Worm (Caenorhabditis elegans): Measurements from ENCODE around the gene C07B5.2.

Gene C07B5.2

ce11 chrX:9547264-9547751 lies 30.3 kb upstream of the C07B5.2 start (continued):
- no peak for TF ChIP-seq pha-4 (GFP tag; IDR thresholded peaks at IDR 0.05)
- no peak for TF ChIP-seq pha-4 (tag; optimal IDR thresholded peaks at IDR 0.05)
- TF ChIP-seq ZK546.5 (tag; optimal IDR thresholded peaks at IDR 0.05) = no peak
- TF ChIP-seq lin-13 (GFP tag; optimal IDR thresholded peaks at IDR 0.05) = no peak
- no peak for TF ChIP-seq zfp-2 (tag; optimal IDR thresholded peaks at IDR 0.05)
- no peak for TF ChIP-seq hif-1 (tag; optimal IDR thresholded peaks at IDR 0.05)
- no peak for TF ChIP-seq mdt-29 (GFP tag; IDR thresholded peaks at IDR 0.05)
- TF ChIP-seq jun-1 (tag; optimal IDR thresholded peaks at IDR 0.05) = no peak
- TF ChIP-seq hlh-30 (tag; optimal IDR thresholded peaks at IDR 0.05; ENCODE audit: insufficient read depth) = peak; percentile 26
- no peak for TF ChIP-seq spr-3 (GFP tag; optimal IDR thresholded peaks at IDR 0.05)
- TF ChIP-seq daf-12 (tag; optimal IDR thresholded peaks at IDR 0.05) = no peak
- peak; percentile 56 for TF ChIP-seq hlh-11 (tag; optimal IDR thresholded peaks at IDR 0.05)
- no peak for TF ChIP-seq set-16 (GFP tag; IDR thresholded peaks at IDR 0.05)
- no peak for TF ChIP-seq ztf-7 (tag; optimal IDR thresholded peaks at IDR 0.05)
- TF ChIP-seq tra-1 (GFP tag; IDR thresholded peaks at IDR 0.05) = peak; percentile 45; the same call in 1 of the 2 replicates
- TF ChIP-seq nhr-102 (tag; optimal IDR thresholded peaks at IDR 0.05) = no peak
- TF ChIP-seq unc-130 (GFP tag; optimal IDR thresholded peaks at IDR 0.05) = no peak
- no peak for TF ChIP-seq fkh-10 (GFP tag; optimal IDR thresholded peaks at IDR 0.05)
- peak; percentile 56 for TF ChIP-seq nhr-25 (tag; optimal IDR thresholded peaks at IDR 0.05; ENCODE audit: borderline replicate concordance, insufficient read depth)
- TF ChIP-seq ceh-82 (tag; optimal IDR thresholded peaks at IDR 0.05) = no peak
- peak; percentile 79 for TF ChIP-seq ceh-20 (GFP tag; IDR thresholded peaks at IDR 0.05)
- no peak for TF ChIP-seq nhr-6 (tag; optimal IDR thresholded peaks at IDR 0.05)

ce11 chrX:9546640-9547039 lies 29.6 kb upstream of the C07B5.2 start:
- TF ChIP-seq daf-16 (GFP tag; optimal IDR thresholded peaks at IDR 0.05) (peak in 1 of 2 experiments; percentile 49), daf-16 (tag; optimal IDR thresholded peaks at IDR 0.05) (no peak), daf-12 (tag; optimal IDR thresholded peaks at IDR 0.05) (no peak)

- TF ChIP-seq hlh-11 (tag; optimal IDR thresholded peaks at IDR 0.05) (peak; percentile 18), gei-8 (GFP tag; optimal IDR thresholded peaks at IDR 0.05) (no peak), zip-11 (GFP tag; IDR thresholded peaks at IDR 0.05) (no peak), lsy-2 (tag; optimal IDR thresholded peaks at IDR 0.05) (peak in 1 of 2 experiments; percentile 2), snpc-1.2 (GFP tag; IDR thresholded peaks at IDR 0.05) (no peak), tra-1 (GFP tag; IDR thresholded peaks at IDR 0.05) (no peak), nhr-28 (tag; optimal IDR thresholded peaks at IDR 0.05) (peak; percentile 24), unc-62 (GFP tag; optimal IDR thresholded peaks at IDR 0.05 in 1 of 2) (peak in 1 of 2 experiments; percentile 70), unc-62 (tag; optimal IDR thresholded peaks at IDR 0.05) (no peak), dpl-1 (GFP tag; optimal IDR thresholded peaks at IDR 0.05) (no peak), mdl-1 (tag; optimal IDR thresholded peaks at IDR 0.05) (peak in 1 of 2 experiments; percentile 16), dmd-9 (GFP tag; IDR thresholded peaks at IDR 0.05) (no peak), madf-9 (GFP tag; conservative IDR thresholded peaks at IDR 0.05) (no peak), Y105C5A.15 (GFP tag; IDR thresholded peaks at IDR 0.05) (no peak), dve-1 (tag; optimal IDR thresholded peaks at IDR 0.05; ENCODE audit: insufficient read depth) (no peak), spr-1 (tag; optimal IDR thresholded peaks at IDR 0.05) (no peak), saeg-2 (GFP tag; IDR thresholded peaks at IDR 0.05) (no peak), lin-15B (tag; optimal IDR thresholded peaks at IDR 0.05) (no peak), nhr-237 (tag; optimal IDR thresholded peaks at IDR 0.05) (no peak), daf-16 (GFP tag; optimal IDR thresholded peaks at IDR 0.05) (peak in 1 of 2 experiments; percentile 89), daf-16 (tag; optimal IDR thresholded peaks at IDR 0.05) (no peak), lin-39 (tag; optimal IDR thresholded peaks at IDR 0.05) (no peak), nhr-11 (tag; optimal IDR thresholded peaks at IDR 0.05) (peak; percentile 35)
Measured at ce11 chrX:9544405-9544804, 27.4 kb upstream of the C07B5.2 start.
